Fruit fly (Drosophila melanogaster): ENCODE data around the gene CG16781.

Gene CG16781

dm6 chrX:3426803-3427613 is 36.8 kb downstream of the CG16781 start:
- TF ChIP-seq kay (GFP tag; ENCODE audit: borderline replicate concordance), result peak; percentile 11
- peak; percentile 45 for TF ChIP-seq cic (GFP tag; optimal IDR thresholded peaks at IDR 0.05)
- TF ChIP-seq tj (GFP tag; optimal IDR thresholded peaks at IDR 0.05), result no peak
- peak; percentile 31 for TF ChIP-seq ovo (GFP tag; optimal IDR thresholded peaks at IDR 0.05)

dm6 chrX:3424963-3425362 is 38.9 kb downstream of the CG16781 start:
- TF ChIP-seq pad (GFP tag; optimal IDR thresholded peaks at IDR 0.05), result no peak
- no peak for TF ChIP-seq cnc (optimal IDR thresholded peaks at IDR 0.05)
- no peak for TF ChIP-seq CG7101 (tag; optimal IDR thresholded peaks at IDR 0.05)
- TF ChIP-seq Mnt (GFP tag; optimal IDR thresholded peaks at IDR 0.05), result no peak
- TF ChIP-seq Clk (GFP tag; optimal IDR thresholded peaks at IDR 0.05), result no peak
- TF ChIP-seq bab1 (GFP tag; optimal IDR thresholded peaks at IDR 0.05), result no peak
- TF ChIP-seq cic (GFP tag; optimal IDR thresholded peaks at IDR 0.05), result no peak
- TF ChIP-seq CG11617 (GFP tag; optimal IDR thresholded peaks at IDR 0.05), result no peak
- no peak for TF ChIP-seq kay (GFP tag; ENCODE audit: borderline replicate concordance)
- TF ChIP-seq CG5204 (GFP tag; optimal IDR thresholded peaks at IDR 0.05), result no peak

DNA sequence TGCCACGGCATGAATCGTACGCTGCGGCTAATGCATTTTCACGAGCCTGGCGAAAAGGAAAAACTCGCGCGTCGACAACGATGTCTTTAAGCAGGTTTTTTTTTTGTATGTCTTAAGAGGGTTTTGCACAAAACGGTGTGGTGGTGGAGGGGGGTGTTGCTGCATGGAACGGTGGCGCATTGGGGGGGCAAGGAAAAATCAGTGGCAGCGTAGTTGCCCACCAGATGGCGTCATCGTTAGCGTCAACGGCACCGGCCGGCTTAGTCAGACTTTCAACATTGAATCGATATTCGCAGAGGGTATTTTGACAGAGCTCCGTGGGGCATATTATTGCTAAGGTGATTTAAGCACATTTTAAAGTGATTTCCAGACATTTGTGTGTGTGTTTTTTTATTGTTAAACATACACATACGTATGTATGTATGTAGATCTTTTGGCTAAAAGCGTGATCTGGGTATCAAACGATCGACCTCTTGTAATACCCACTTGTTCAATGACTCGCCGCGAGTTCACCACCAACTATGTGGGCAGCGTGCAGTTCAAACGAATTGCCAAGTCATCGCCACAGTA is 40.6 kb downstream of the CG16781 start:
- TF ChIP-seq CG1620 (GFP tag; optimal IDR thresholded peaks at IDR 0.05) (no peak), CG11617 (GFP tag; optimal IDR thresholded peaks at IDR 0.05) (no peak), tj (GFP tag; optimal IDR thresholded peaks at IDR 0.05) (no peak), pad (GFP tag; optimal IDR thresholded peaks at IDR 0.05) (no peak), kay (GFP tag; ENCODE audit: borderline replicate concordance) (no peak), CG14711 (tag; optimal IDR thresholded peaks at IDR 0.05) (no peak), Hr96 (GFP tag; optimal IDR thresholded peaks at IDR 0.05) (no peak), CG5204 (GFP tag; optimal IDR thresholded peaks at IDR 0.05) (no peak), Mnt (GFP tag; optimal IDR thresholded peaks at IDR 0.05) (no peak), CG7045 (GFP tag; optimal IDR thresholded peaks at IDR 0.05) (no peak), toe (GFP tag; optimal IDR thresholded peaks at IDR 0.05) (no peak), ovo (GFP tag; optimal IDR thresholded peaks at IDR 0.05) (no peak), CG7101 (tag; optimal IDR thresholded peaks at IDR 0.05) (no peak), cnc (optimal IDR thresholded peaks at IDR 0.05) (no peak), bab1 (GFP tag; optimal IDR thresholded peaks at IDR 0.05) (no peak), Clk (GFP tag; optimal IDR thresholded peaks at IDR 0.05) (no peak), CG33017 (tag; optimal IDR thresholded peaks at IDR 0.05) (no peak), cic (GFP tag; optimal IDR thresholded peaks at IDR 0.05) (no peak), CG12768 (GFP tag; optimal IDR thresholded peaks at IDR 0.05) (no peak), Crg-1 (GFP tag; optimal IDR thresholded peaks at IDR 0.05) (no peak)

- TF ChIP-seq kay (GFP tag; ENCODE audit: borderline replicate concordance) (no peak), pad (GFP tag; optimal IDR thresholded peaks at IDR 0.05) (no peak), CG7045 (GFP tag; optimal IDR thresholded peaks at IDR 0.05) (no peak)
Measured at dm6 chrX:3414003-3414767, 49.7 kb downstream of the CG16781 start.

dm6 chrX:3412855-3413254 is 51.0 kb downstream of the CG16781 start:
- no peak for TF ChIP-seq toe (GFP tag; optimal IDR thresholded peaks at IDR 0.05)
- no peak for TF ChIP-seq bab1 (GFP tag; optimal IDR thresholded peaks at IDR 0.05)
- no peak for TF ChIP-seq CG7045 (GFP tag; optimal IDR thresholded peaks at IDR 0.05)
- TF ChIP-seq Clk (GFP tag; optimal IDR thresholded peaks at IDR 0.05), result no peak
